Fruit fly (Drosophila melanogaster) whole organism, embryonic: ENCODE results near the gene fru.
A peak's percentile ranks its signal among the peaks of the same experiment; 100 is the strongest.

Source experiments
- Awh ChIP-seq: fragments of 200-800 bp; sonication (Bioruptor generic); IDR thresholded peaks from 2 replicates; pipeline ENCODE4, ENCODE4 v1.3.6; 2022; ENCODE audit warnings: missing biosample characterization, missing genetic modification characterization
- BEAF-32 ChIP-seq: fragments of 200-800 bp; sonication (Bioruptor generic); optimal IDR thresholded peaks from 3 replicates; lab custom pipeline; 2017; ENCODE audit warnings: missing biosample characterization, missing genetic modification characterization, mild to moderate bottlenecking, moderate library complexity, missing genetic modification reagents
- CG10462 ChIP-seq: fragments of 200-800 bp; sonication (Bioruptor generic); optimal IDR thresholded peaks from 2 replicates; lab custom pipeline; 2016; ENCODE audit warnings: missing biosample characterization, missing genetic modification characterization
- CG11398 ChIP-seq: fragments of 200-800 bp; sonication (Bioruptor generic); optimal IDR thresholded peaks from 2 replicates; lab custom pipeline; 2016; ENCODE audit warnings: missing biosample characterization, missing genetic modification characterization
- CG12236 ChIP-seq: fragments of 200-800 bp; sonication (Bioruptor generic); optimal IDR thresholded peaks from 2 replicates; lab custom pipeline; 2016; ENCODE audit warnings: missing biosample characterization, missing genetic modification characterization
- CG13287 ChIP-seq: fragments of 200-800 bp; sonication (Bioruptor generic); IDR thresholded peaks from 2 replicates; pipeline ENCODE4 v1.3.6; 2022; ENCODE audit warnings: missing biosample characterization, missing genetic modification characterization; ENCODE audit not compliant: partially characterized antibody
- CG1602 ChIP-seq: fragments of 200-800 bp; sonication (Bioruptor generic); optimal IDR thresholded peaks from 3 replicates; lab custom pipeline; 2016; ENCODE audit warnings: missing biosample characterization, missing genetic modification characterization
- CG16815 ChIP-seq: fragments of 200-800 bp; sonication (Bioruptor generic); optimal IDR thresholded peaks from 3 replicates; lab custom pipeline; 2017; ENCODE audit warnings: missing biosample characterization, mild to moderate bottlenecking, missing genetic modification characterization
- CG17612 ChIP-seq: fragments of 200-800 bp; sonication (Bioruptor generic); IDR thresholded peaks from 2 replicates; pipeline ENCODE4 v1.3.6; 2022; ENCODE audit warnings: missing biosample characterization, missing genetic modification characterization
- CG18619 ChIP-seq: fragments of 200-800 bp; sonication (Bioruptor generic); optimal IDR thresholded peaks from 3 replicates; lab custom pipeline; 2017; ENCODE audit warnings: missing biosample characterization, mild to moderate bottlenecking, missing genetic modification characterization
- CG2116 ChIP-seq: fragments of 200-800 bp; sonication (Bioruptor generic); optimal IDR thresholded peaks from 3 replicates; lab custom pipeline; 2018; ENCODE audit warnings: missing biosample characterization, mild to moderate bottlenecking, missing genetic modification characterization
- CG2712 ChIP-seq: fragments of 200-800 bp; optimal IDR thresholded peaks from 3 replicates; lab custom pipeline; 2019; ENCODE audit warnings: missing biosample characterization, mild to moderate bottlenecking, missing genetic modification characterization, moderate library complexity
- CG32532 ChIP-seq: fragments of 200-800 bp; sonication (Bioruptor generic); IDR thresholded peaks from 2 replicates; pipeline ENCODE4 v1.3.6; 2022; ENCODE audit warnings: missing biosample characterization, missing genetic modification characterization
- CG33557 ChIP-seq: fragments of 200-800 bp; sonication (Bioruptor generic); optimal IDR thresholded peaks from 2 replicates; lab custom pipeline; 2019; ENCODE audit warnings: missing biosample characterization, mild to moderate bottlenecking, missing genetic modification characterization, moderate library complexity
- CG4328 ChIP-seq: fragments of 200-800 bp; sonication (Bioruptor generic); optimal IDR thresholded peaks from 3 replicates; lab custom pipeline; 2017; ENCODE audit warnings: missing biosample characterization, missing genetic modification reagents, missing genetic modification characterization
- CG5180 ChIP-seq: fragments of 200-800 bp; sonication (Bioruptor generic); optimal IDR thresholded peaks from 3 replicates; lab custom pipeline; 2017; ENCODE audit warnings: missing biosample characterization, missing genetic modification characterization, mild to moderate bottlenecking, moderate library complexity, missing genetic modification reagents
- CrebB ChIP-seq: fragments of 200-800 bp; sonication (Bioruptor generic); optimal IDR thresholded peaks from 3 replicates; lab custom pipeline; 2018; ENCODE audit warnings: missing biosample characterization, mild to moderate bottlenecking, missing genetic modification characterization
- Dad ChIP-seq: fragments of 200-800 bp; sonication (Bioruptor generic); optimal IDR thresholded peaks from 3 replicates; lab custom pipeline; 2016; ENCODE audit warnings: missing biosample characterization, missing genetic modification characterization
- Doc3 ChIP-seq: fragments of 200-800 bp; sonication (Bioruptor generic); IDR thresholded peaks from 3 replicates; pipeline ENCODE4 v1.3.6; 2022; ENCODE audit warnings: missing biosample characterization, missing genetic modification characterization; ENCODE audit not compliant: partially characterized antibody
- E2f1 ChIP-seq: fragments of 200-800 bp; sonication (Bioruptor generic); IDR thresholded peaks from 2 replicates; pipeline ENCODE4 v1.3.6; 2022; ENCODE audit warnings: missing biosample characterization, missing genetic modification characterization
- Hr3 ChIP-seq: fragments of 200-800 bp; sonication (Bioruptor generic); optimal IDR thresholded peaks from 3 replicates; lab custom pipeline; 2016; ENCODE audit warnings: missing biosample characterization, missing genetic modification characterization
- Hr51 ChIP-seq, 2 experiments: fragments of 200-800 bp; sonication (Bioruptor generic); optimal IDR thresholded peaks; 2 replicates in 1 of 2; 3 replicates in 1 of 2; lab custom pipeline; 2016 to 2018; ENCODE audit warnings: missing biosample characterization in 2 of 2, missing genetic modification characterization in 2 of 2, mild to moderate bottlenecking in 1 of 2, moderate library complexity in 1 of 2
- Hsf ChIP-seq: fragments of 200-800 bp; sonication (Bioruptor generic); optimal IDR thresholded peaks from 3 replicates; lab custom pipeline; 2016; ENCODE audit warnings: missing biosample characterization, missing genetic modification characterization
- Meics ChIP-seq: fragments of 200-800 bp; sonication (Bioruptor generic); optimal IDR thresholded peaks from 2 replicates; lab custom pipeline; 2017; ENCODE audit warnings: missing biosample characterization, mild to moderate bottlenecking, missing genetic modification characterization
- Mes4 ChIP-seq: fragments of 200-800 bp; sonication (Bioruptor generic); optimal IDR thresholded peaks from 2 replicates; lab custom pipeline; 2016; ENCODE audit warnings: missing biosample characterization, missing genetic modification characterization
- Nf-YB ChIP-seq: fragments of 200-800 bp; sonication (Bioruptor generic); optimal IDR thresholded peaks from 3 replicates; lab custom pipeline; 2019; ENCODE audit warnings: missing biosample characterization, mild to moderate bottlenecking, missing genetic modification characterization, moderate library complexity
- Nf-YC ChIP-seq: fragments of 200-800 bp; optimal IDR thresholded peaks from 3 replicates; lab custom pipeline; 2019; ENCODE audit warnings: missing biosample characterization, mild to moderate bottlenecking, missing genetic modification characterization, moderate library complexity
- Scr ChIP-seq: fragments of 200-800 bp; sonication (Bioruptor generic); IDR thresholded peaks from 2 replicates; pipeline ENCODE4 v1.3.6; 2022; ENCODE audit warnings: missing biosample characterization, missing genetic modification characterization; ENCODE audit not compliant: partially characterized antibody
- Taf1 ChIP-seq: fragments of 200-800 bp; sonication (Bioruptor generic); IDR thresholded peaks from 2 replicates; pipeline ENCODE4 v1.3.6; 2022; ENCODE audit warnings: missing biosample characterization, missing genetic modification characterization
- Tbp ChIP-seq: fragments of >200 bp; optimal IDR thresholded peaks from 2 replicates; lab custom pipeline; 2018; ENCODE audit warnings: missing biosample characterization, missing genetic modification characterization
- bsh ChIP-seq, 2 experiments: fragments of 200-800 bp; sonication (Bioruptor generic); optimal IDR thresholded peaks; 2 replicates each; lab custom pipeline; 2017 to 2018; ENCODE audit warnings: mild to moderate bottlenecking in 2 of 2, missing biosample characterization in 2 of 2, missing genetic modification characterization in 2 of 2, moderate library complexity in 1 of 2
- chm ChIP-seq: fragments of 200-800 bp; sonication (Bioruptor generic); IDR thresholded peaks from 2 replicates; pipeline ENCODE4 v1.3.6; 2022; ENCODE audit warnings: missing biosample characterization, missing genetic modification characterization
- danr ChIP-seq: fragments of 200-800 bp; sonication (Bioruptor generic); IDR thresholded peaks from 2 replicates; pipeline ENCODE4 v1.3.6; 2022; ENCODE audit warnings: missing biosample characterization, missing genetic modification characterization
- dm ChIP-seq: fragments of 200-800 bp; sonication (Bioruptor generic); optimal IDR thresholded peaks from 3 replicates; lab custom pipeline; 2016; ENCODE audit warnings: missing biosample characterization, missing genetic modification characterization
- dysf ChIP-seq: fragments of 200-800 bp; sonication (Bioruptor generic); IDR thresholded peaks from 3 replicates; pipeline ENCODE4 v1.3.6; 2022; ENCODE audit warnings: missing biosample characterization, missing genetic modification characterization
- hth ChIP-seq: fragments of >200 bp; optimal IDR thresholded peaks from 2 replicates; lab custom pipeline; 2017; ENCODE audit warnings: inconsistent platforms
- kni ChIP-seq: fragments of 200-800 bp; sonication (Bioruptor generic); optimal IDR thresholded peaks from 3 replicates; lab custom pipeline; 2017; ENCODE audit warnings: mild to moderate bottlenecking, missing biosample characterization, missing genetic modification reagents, missing genetic modification characterization
- mld ChIP-seq: fragments of 200-800 bp; sonication (Bioruptor generic); IDR thresholded peaks from 3 replicates; pipeline ENCODE4 v1.3.6; 2022; ENCODE audit warnings: missing biosample characterization, missing genetic modification characterization; ENCODE audit not compliant: partially characterized antibody
- odd ChIP-seq: fragments of 200-800 bp; sonication (Bioruptor generic); optimal IDR thresholded peaks from 2 replicates; lab custom pipeline; 2017; ENCODE audit warnings: missing biosample characterization, mild to moderate bottlenecking, missing genetic modification characterization
- rib ChIP-seq: fragments of 200-800 bp; sonication (Bioruptor generic); IDR thresholded peaks from 2 replicates; pipeline ENCODE4 v1.3.6; 2022; ENCODE audit warnings: missing biosample characterization, missing genetic modification characterization
- schlank ChIP-seq: fragments of 200-800 bp; sonication (Bioruptor generic); optimal IDR thresholded peaks from 2 replicates; lab custom pipeline; 2018; ENCODE audit warnings: missing biosample characterization, mild to moderate bottlenecking, missing genetic modification characterization
- slp2 ChIP-seq: fragments of 200-800 bp; sonication (Bioruptor generic); optimal IDR thresholded peaks from 2 replicates; lab custom pipeline; 2016; ENCODE audit warnings: missing biosample characterization, missing genetic modification characterization
- tll ChIP-seq, 2 experiments: fragments of 200-800 bp in 1 of 2; fragments of >200 bp in 1 of 2; sonication (Bioruptor generic) in 1 of 2; optimal IDR thresholded peaks; 2 replicates each; lab custom pipeline; 2017 to 2019; ENCODE audit warnings: missing biosample characterization in 2 of 2, missing genetic modification characterization in 2 of 2, mild to moderate bottlenecking in 1 of 2, moderate library complexity in 1 of 2
- trem ChIP-seq: fragments of 200-800 bp; optimal IDR thresholded peaks from 3 replicates; lab custom pipeline; 2019; ENCODE audit warnings: missing biosample characterization, mild to moderate bottlenecking, missing genetic modification characterization, moderate library complexity
- twi ChIP-seq: fragments of 200-800 bp; optimal IDR thresholded peaks from 2 replicates; lab custom pipeline; 2019; ENCODE audit warnings: missing biosample characterization, mild to moderate bottlenecking, missing genetic modification characterization, moderate library complexity
- tx ChIP-seq: fragments of 200-800 bp; sonication (Bioruptor generic); optimal IDR thresholded peaks from 2 replicates; lab custom pipeline; 2016; ENCODE audit warnings: missing biosample characterization, missing genetic modification characterization
- vvl ChIP-seq: fragments of 200-800 bp; sonication (Bioruptor generic); IDR thresholded peaks from 2 replicates; pipeline ENCODE4 v1.3.6; 2022; ENCODE audit warnings: missing biosample characterization, missing genetic modification characterization
- wek ChIP-seq: fragments of 200-800 bp; sonication (Bioruptor generic); optimal IDR thresholded peaks from 3 replicates; lab custom pipeline; 2018; ENCODE audit warnings: missing biosample characterization, mild to moderate bottlenecking, missing genetic modification characterization, moderate library complexity
- zfh1 ChIP-seq: fragments of 200-800 bp; sonication (Bioruptor generic); IDR thresholded peaks from 3 replicates; pipeline ENCODE4 v1.3.6; 2022; ENCODE audit warnings: missing biosample characterization, missing genetic modification characterization

Gene fru

dm6 chr3R:18573699-18574259, 28.4 kb upstream of the fru start (continued):
- TF ChIP-seq mld (GFP tag; lab: Robert Waterston, UW) (no peak), BEAF-32 (GFP tag; lab: Kevin White, UChicago) (peak; percentile 14), twi (tag; lab: Kevin White, UChicago) (peak; percentile 92), hth (lab: Kevin White, UChicago) (no peak), Dad (GFP tag; lab: Kevin White, UChicago) (peak; percentile 76), kni (GFP tag; lab: Kevin White, UChicago) (peak; percentile 72), Hr3 (GFP tag; lab: Kevin White, UChicago) (peak; percentile 96), Tbp (no peak), Hsf (GFP tag; lab: Kevin White, UChicago) (peak; percentile 96), slp2 (GFP tag; lab: Kevin White, UChicago) (peak; percentile 93), bsh (GFP tag; optimal IDR thresholded peaks at IDR 0.05; lab: Kevin White, UChicago) (peak; percentile 94 to 95), zfh1 (GFP tag; lab: Robert Waterston, UW) (peak; percentile 83), Nf-YB (GFP tag; lab: Kevin White, UChicago) (peak; percentile 85), danr (GFP tag; lab: Robert Waterston, UW) (peak; percentile 90), tx (GFP tag; lab: Kevin White, UChicago) (peak; percentile 90), CG1602 (peak; percentile 95), Hr51 (GFP tag; optimal IDR thresholded peaks at IDR 0.05; lab: Kevin White, UChicago) (peak; percentile 89 to 98), schlank (tag; lab: Kevin White, UChicago) (peak; percentile 76), CG12236 (GFP tag; lab: Kevin White, UChicago) (peak; percentile 83), tll (GFP tag; optimal IDR thresholded peaks at IDR 0.05; lab: Kevin White, UChicago) (peak; percentile 1), odd (GFP tag; lab: Kevin White, UChicago) (peak; percentile 94), vvl (GFP tag; lab: Robert Waterston, UW) (peak; percentile 90), CG16815 (peak; percentile 91), Taf1 (GFP tag; lab: Robert Waterston, UW) (peak; percentile 90), chm (GFP tag; lab: Robert Waterston, UW) (no peak), Doc3 (GFP tag; lab: Robert Waterston, UW) (no peak), CG17612 (GFP tag; lab: Robert Waterston, UW) (peak; percentile 67; the same call in 1 of the 2 replicates), Scr (GFP tag; lab: Robert Waterston, UW) (no peak; the same call in 1 of the 2 replicates), CG10462 (peak; percentile 93), Mes4 (peak; percentile 91), dm (GFP tag; lab: Kevin White, UChicago) (peak; percentile 76), CG5180 (peak; percentile 84), CG13287 (GFP tag; lab: Robert Waterston, UW) (no peak; the same call in 1 of the 2 replicates), CG18619 (GFP tag; lab: Kevin White, UChicago) (peak; percentile 95), CG2712 (tag; lab: Kevin White, UChicago) (peak; percentile 96), trem (tag; lab: Kevin White, UChicago) (peak; percentile 89), wek (GFP tag; lab: Kevin White, UChicago) (peak; percentile 69), Nf-YC (tag; lab: Kevin White, UChicago) (peak; percentile 84), CG11398 (peak; percentile 88), CG33557 (GFP tag; lab: Kevin White, UChicago) (peak; percentile 89), CrebB (peak; percentile 90), E2f1 (GFP tag; lab: Robert Waterston, UW) (peak; percentile 91), CG2116 (GFP tag; lab: Kevin White, UChicago) (peak; percentile 81), Meics (GFP tag; lab: Kevin White, UChicago) (peak; percentile 94), dysf (GFP tag; lab: Robert Waterston, UW) (peak; percentile 96), Awh (GFP tag; lab: Robert Waterston, UW) (peak; percentile 79; the same call in 1 of the 2 replicates), rib (GFP tag; lab: Robert Waterston, UW) (peak; percentile 73; the same call in 1 of the 2 replicates), CG4328 (peak; percentile 72), CG32532 (GFP tag; lab: Robert Waterston, UW) (peak; percentile 93)
